Fruit fly (Drosophila melanogaster): ENCODE measurements around the gene CG10514.

CG10514 gene

DNA sequence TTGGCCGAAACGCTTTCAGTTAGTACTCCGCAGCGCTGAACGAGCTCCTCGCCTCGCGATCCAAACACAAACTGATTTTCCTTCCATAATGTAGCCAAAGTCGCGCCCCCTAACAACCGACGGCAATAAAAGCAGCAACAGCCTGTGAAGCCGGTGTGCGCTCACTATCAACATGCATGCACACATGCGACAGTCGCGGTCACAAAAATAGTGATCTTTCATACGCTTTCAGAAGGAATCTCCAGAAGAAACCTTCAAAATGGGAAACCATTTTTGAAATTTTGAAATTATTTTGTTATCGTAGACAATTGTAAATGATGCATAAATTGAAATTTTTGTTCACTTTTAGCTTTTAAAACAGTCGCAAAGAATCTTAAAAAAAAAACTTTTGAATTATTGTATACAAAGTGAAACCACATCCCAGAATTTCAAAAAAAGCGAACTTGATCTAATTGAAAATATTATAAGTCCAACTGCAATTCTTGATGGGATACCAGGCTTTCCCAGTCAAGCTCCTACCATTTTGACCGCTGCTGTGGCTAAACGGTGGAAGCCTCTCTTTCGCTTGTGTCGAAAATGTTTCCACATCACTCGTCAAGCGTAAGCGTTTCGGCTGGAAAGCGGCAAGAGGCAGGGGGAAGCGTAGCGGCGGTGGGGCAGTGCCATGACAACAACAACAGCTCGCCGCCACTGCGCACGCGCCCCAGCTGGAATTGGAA, 47.2 kb downstream of the CG10514 start, which contains the start of gene Cad96Cb (continued):
- TF ChIP-seq Asciz (GFP tag; optimal IDR thresholded peaks at IDR 0.05) (peak; percentile 91), BtbVII (GFP tag; optimal IDR thresholded peaks at IDR 0.05) (peak; percentile 63), CG12744 (GFP tag; optimal IDR thresholded peaks at IDR 0.05) (peak; percentile 69), Nf-YA (GFP tag; IDR thresholded peaks at IDR 0.05) (no peak), Oli (tag; optimal IDR thresholded peaks at IDR 0.05) (peak; percentile 90), CG15269 (tag; optimal IDR thresholded peaks at IDR 0.05) (peak; percentile 73), CG13296 (GFP tag; optimal IDR thresholded peaks at IDR 0.05) (peak; percentile 67), emc (GFP tag; optimal IDR thresholded peaks at IDR 0.05) (peak; percentile 49), vnd (GFP tag; IDR thresholded peaks at IDR 0.05; ENCODE audit: partially characterized antibody) (no peak), tna (GFP tag; IDR thresholded peaks at IDR 0.05; ENCODE audit: partially characterized antibody) (0 out of 2 replicates have a peak, but pooled peaks have one; percentile 32), CG4404 (GFP tag; IDR thresholded peaks at IDR 0.05) (peak; percentile 49), H15 (GFP tag; IDR thresholded peaks at IDR 0.05) (peak; percentile 64; the same call in 1 of the 3 replicates), Aef1 (GFP tag; IDR thresholded peaks at IDR 0.05) (peak; percentile 45; the same call in 1 of the 3 replicates), CG8281 (tag; optimal IDR thresholded peaks at IDR 0.05) (peak; percentile 68), mam (GFP tag; optimal IDR thresholded peaks at IDR 0.05) (peak; percentile 53), otp (GFP tag; IDR thresholded peaks at IDR 0.05) (peak; percentile 38; the same call in 1 of the 3 replicates), CG9932 (GFP tag; IDR thresholded peaks at IDR 0.05) (no peak), D19A (tag; optimal IDR thresholded peaks at IDR 0.05) (peak; percentile 84), sqz (GFP tag; optimal IDR thresholded peaks at IDR 0.05) (peak; percentile 24), CG13424 (tag; optimal IDR thresholded peaks at IDR 0.05) (peak; percentile 86), ranshi (GFP tag; IDR thresholded peaks at IDR 0.05) (peak; percentile 38; the same call in 1 of the 2 replicates), Tbp (GFP tag; optimal IDR thresholded peaks at IDR 0.05) (no peak), Dip2 (GFP tag; IDR thresholded peaks at IDR 0.05) (no peak), CG14050 (GFP tag; IDR thresholded peaks at IDR 0.05) (peak; percentile 43; the same call in 1 of the 3 replicates), Vsx1 (GFP tag; optimal IDR thresholded peaks at IDR 0.05) (peak; percentile 75), H2.0 (GFP tag; IDR thresholded peaks at IDR 0.05) (peak; percentile 38; the same call in 1 of the 2 replicates), CG10209 (GFP tag; optimal IDR thresholded peaks at IDR 0.05) (peak; percentile 85), cato (GFP tag; optimal IDR thresholded peaks at IDR 0.05; ENCODE audit: borderline replicate concordance) (peak; percentile 71), Mad (GFP tag; optimal IDR thresholded peaks at IDR 0.05) (peak; percentile 72), CG34422 (GFP tag; IDR thresholded peaks at IDR 0.05) (peak; percentile 41; the same call in 2 of the 3 replicates), ken (GFP tag; IDR thresholded peaks at IDR 0.05) (peak; percentile 71; the same call in 2 of the 3 replicates), Xbp1 (GFP tag; optimal IDR thresholded peaks at IDR 0.05) (peak; percentile 77), CG11398 (GFP tag; optimal IDR thresholded peaks at IDR 0.05) (peak; percentile 69), HLH54F (GFP tag; optimal IDR thresholded peaks at IDR 0.05) (peak; percentile 61), caup (GFP tag; optimal IDR thresholded peaks at IDR 0.05; ENCODE audit: severe bottlenecking) (peak; percentile 66), CG31365 (tag; optimal IDR thresholded peaks at IDR 0.05) (no peak), stc (GFP tag; IDR thresholded peaks at IDR 0.05) (peak; percentile 62; the same call in 1 of the 2 replicates), corto (GFP tag; optimal IDR thresholded peaks at IDR 0.05) (peak; percentile 31), CG1529 (GFP tag; optimal IDR thresholded peaks at IDR 0.05) (peak; percentile 84), HLH3B (GFP tag; IDR thresholded peaks at IDR 0.05) (peak; percentile 59), CG4730 (GFP tag; IDR thresholded peaks at IDR 0.05) (no peak), Scr (GFP tag; IDR thresholded peaks at IDR 0.05; ENCODE audit: partially characterized antibody) (no peak), tap (tag; optimal IDR thresholded peaks at IDR 0.05) (no peak), row (GFP tag; IDR thresholded peaks at IDR 0.05) (peak; percentile 66; the same call in 2 of the 3 replicates), bsh (GFP tag; optimal IDR thresholded peaks at IDR 0.05) (peak; percentile 84 to 91), Sox100B (GFP tag; optimal IDR thresholded peaks at IDR 0.05) (peak; percentile 96), CG11456 (GFP tag; IDR thresholded peaks at IDR 0.05) (no peak), CG17912 (GFP tag; optimal IDR thresholded peaks at IDR 0.05) (no peak)
